Comparison of ENCODE assay signal across 1 fruit fly cellular context in genomic region chr3L:10185924-10186323, dm6.
TF ChIP-seq lines count a peak whose summit lies in the region.

Gene dpr10, minus strand, starts transcription at chr3L:10186108.

TF ChIP-seq in whole organism, embryonic, 481 proteins besides CTCF, POLR2A, EP300 and RAD21 (continued from another document):
- TF ChIP-seq phol (tag; optimal IDR thresholded peaks at IDR 0.05; lab: Kevin White, UChicago) (no peak), CG12769 (tag; optimal IDR thresholded peaks at IDR 0.05; lab: Kevin White, UChicago) (peak; percentile 86), sd (tag; optimal IDR thresholded peaks at IDR 0.05; lab: Kevin White, UChicago) (peak; percentile 4), sqz (GFP tag; optimal IDR thresholded peaks at IDR 0.05; lab: Kevin White, UChicago) (no peak), gsb (GFP tag; IDR thresholded peaks at IDR 0.05; lab: Robert Waterston, UW) (no peak), scrt (GFP tag; optimal IDR thresholded peaks at IDR 0.05; lab: Kevin White, UChicago) (peak; percentile 40), CG7987 (GFP tag; optimal IDR thresholded peaks at IDR 0.05; lab: Kevin White, UChicago) (peak; percentile 10), CG16779 (GFP tag; IDR thresholded peaks at IDR 0.05; lab: Robert Waterston, UW) (peak; percentile 63; the same call in 1 of the 2 replicates), lab (GFP tag; optimal IDR thresholded peaks at IDR 0.05; lab: Kevin White, UChicago) (peak; percentile 40), CG12071 (GFP tag; optimal IDR thresholded peaks at IDR 0.05; lab: Kevin White, UChicago) (peak; percentile 26), CG11504 (tag; optimal IDR thresholded peaks at IDR 0.05; lab: Kevin White, UChicago) (no peak), CG11696 (GFP tag; IDR thresholded peaks at IDR 0.05; lab: Robert Waterston, UW) (no peak), cg (GFP tag; optimal IDR thresholded peaks at IDR 0.05; lab: Kevin White, UChicago) (peak; percentile 22), Bgb (GFP tag; IDR thresholded peaks at IDR 0.05; lab: Robert Waterston, UW; ENCODE audit: partially characterized antibody) (peak; percentile 33; the same call in 1 of the 2 replicates), Dll (GFP tag; IDR thresholded peaks at IDR 0.05; lab: Robert Waterston, UW; ENCODE audit: partially characterized antibody) (0 out of 4 replicates have a peak, but pooled peaks have one; percentile 13), so (GFP tag; IDR thresholded peaks at IDR 0.05; lab: Robert Waterston, UW) (0 out of 3 replicates have a peak, but pooled peaks have one; percentile 33), CG13894 (tag; optimal IDR thresholded peaks at IDR 0.05; lab: Kevin White, UChicago) (peak; percentile 69), CG11456 (GFP tag; IDR thresholded peaks at IDR 0.05; lab: Robert Waterston, UW) (0 out of 3 replicates have a peak, but pooled peaks have one; percentile 39), ATbp (GFP tag; optimal IDR thresholded peaks at IDR 0.05; lab: Kevin White, UChicago) (no peak), abd-A (tag; optimal IDR thresholded peaks at IDR 0.05; lab: Kevin White, UChicago) (peak; percentile 89), CG11695 (GFP tag; IDR thresholded peaks at IDR 0.05; lab: Robert Waterston, UW) (no peak)
